Worm (Caenorhabditis elegans) whole organism, L3 larva: ENCODE measurements around the gene sra-3.

Experiments used
- ZK546.5 ChIP-seq: sonication (generic microtip); optimal IDR thresholded peaks from 2 replicates; lab custom pipeline; 2017; ENCODE audit warnings: missing biosample characterization, missing genetic modification characterization
- aly-2 ChIP-seq: fragments of 150-350 bp; optimal IDR thresholded peaks from 2 replicates; lab custom pipeline; 2014; ENCODE audit warnings: missing biosample characterization, missing genetic modification characterization
- ama-1 ChIP-seq: fragments of 150-350 bp; optimal IDR thresholded peaks from 2 replicates; lab custom pipeline; 2018
- ceh-16 ChIP-seq: sonication (generic microtip); optimal IDR thresholded peaks from 2 replicates; lab custom pipeline; 2017; ENCODE audit warnings: missing biosample characterization, missing genetic modification characterization
- ceh-82 ChIP-seq: fragments of 150-350 bp; optimal IDR thresholded peaks from 2 replicates; lab custom pipeline; 2014; ENCODE audit warnings: missing biosample characterization, missing genetic modification characterization
- daf-12 ChIP-seq: fragments of 150-350 bp; optimal IDR thresholded peaks from 2 replicates; lab custom pipeline; 2014; ENCODE audit warnings: missing biosample characterization, missing genetic modification reagents, missing genetic modification characterization
- egl-27 ChIP-seq: sonication (generic microtip); optimal IDR thresholded peaks from 4 replicates; lab custom pipeline; 2017; ENCODE audit warnings: missing biosample characterization, missing genetic modification reagents, missing genetic modification characterization
- egl-5 ChIP-seq: fragments of 150-350 bp; optimal IDR thresholded peaks from 2 replicates; lab custom pipeline; 2017; ENCODE audit warnings: missing biosample characterization, missing genetic modification reagents, missing genetic modification characterization, inconsistent platforms
- elt-1 ChIP-seq: fragments of 150-350 bp; optimal IDR thresholded peaks from 2 replicates; lab custom pipeline; 2014; ENCODE audit warnings: missing biosample characterization, missing genetic modification characterization
- elt-2 ChIP-seq: sonication (generic microtip); optimal IDR thresholded peaks from 2 replicates; lab custom pipeline; 2016; ENCODE audit warnings: missing genetic modification reagents, mild to moderate bottlenecking, missing genetic modification characterization, missing compliant biosample characterization
- elt-3 ChIP-seq, 3 experiments: fragments of 150-350 bp in 1 of 3; sonication (generic microtip) in 2 of 3; optimal IDR thresholded peaks; 2 replicates in 2 of 3; 4 replicates in 1 of 3; lab custom pipeline; 2014 to 2017; ENCODE audit warnings: missing biosample characterization in 3 of 3, missing genetic modification characterization in 3 of 3
- eor-1 ChIP-seq, 2 experiments: fragments of 150-350 bp; optimal IDR thresholded peaks; 2 replicates each; lab custom pipeline; 2014 to 2018; ENCODE audit warnings: missing biosample characterization in 2 of 2, missing genetic modification characterization in 2 of 2
- fkh-10 ChIP-seq: sonication (generic microtip); optimal IDR thresholded peaks from 2 replicates; lab custom pipeline; 2017; ENCODE audit warnings: missing biosample characterization, missing genetic modification reagents, missing genetic modification characterization
- fkh-2 ChIP-seq: fragments of 150-350 bp; optimal IDR thresholded peaks from 2 replicates; lab custom pipeline; 2014; ENCODE audit warnings: missing biosample characterization, missing genetic modification reagents, missing genetic modification characterization
- hmg-11 ChIP-seq: sonication (generic microtip); optimal IDR thresholded peaks from 2 replicates; lab custom pipeline; 2016; ENCODE audit warnings: missing genetic modification characterization, missing compliant biosample characterization
- jun-1 ChIP-seq: fragments of 150-350 bp; optimal IDR thresholded peaks from 2 replicates; lab custom pipeline; 2014; ENCODE audit warnings: missing biosample characterization, missing genetic modification reagents, missing genetic modification characterization
- lin-15B ChIP-seq: fragments of 150-350 bp; optimal IDR thresholded peaks from 2 replicates; lab custom pipeline; 2014; ENCODE audit warnings: missing biosample characterization, missing genetic modification characterization
- lin-39 ChIP-seq: fragments of 150-350 bp; optimal IDR thresholded peaks from 2 replicates; lab custom pipeline; 2018; ENCODE audit warnings: missing biosample characterization, missing genetic modification reagents, missing genetic modification characterization
- lsy-12 ChIP-seq: sonication (generic microtip); optimal IDR thresholded peaks from 2 replicates; lab custom pipeline; 2016; ENCODE audit warnings: mild to moderate bottlenecking, missing genetic modification characterization, missing compliant biosample characterization
- mdl-1 ChIP-seq: fragments of 150-350 bp; optimal IDR thresholded peaks from 2 replicates; lab custom pipeline; 2014; ENCODE audit warnings: missing biosample characterization, missing genetic modification characterization
- mml-1 ChIP-seq: fragments of 150-350 bp; sonication (generic microtip); optimal IDR thresholded peaks from 3 replicates; lab custom pipeline; 2014; ENCODE audit warnings: missing biosample characterization, missing genetic modification characterization
- nhr-12 ChIP-seq: fragments of 150-350 bp; optimal IDR thresholded peaks from 2 replicates; lab custom pipeline; 2014; ENCODE audit warnings: missing biosample characterization, missing genetic modification characterization
- nhr-23 ChIP-seq: fragments of 150-350 bp; optimal IDR thresholded peaks from 2 replicates; lab custom pipeline; 2014; ENCODE audit warnings: missing biosample characterization, missing genetic modification reagents, missing genetic modification characterization
- nhr-237 ChIP-seq: fragments of 150-350 bp; optimal IDR thresholded peaks from 2 replicates; lab custom pipeline; 2014; ENCODE audit warnings: missing biosample characterization, missing genetic modification characterization
- nhr-25 ChIP-seq: sonication (generic microtip); optimal IDR thresholded peaks from 2 replicates; lab custom pipeline; 2017; ENCODE audit warnings: missing biosample characterization, missing genetic modification characterization
- nhr-28 ChIP-seq: fragments of 150-350 bp; optimal IDR thresholded peaks from 2 replicates; lab custom pipeline; 2014; ENCODE audit warnings: missing biosample characterization, missing genetic modification characterization
- nhr-43 ChIP-seq: sonication (generic microtip); optimal IDR thresholded peaks from 2 replicates; lab custom pipeline; 2016; ENCODE audit warnings: mild to moderate bottlenecking, missing genetic modification characterization, missing compliant biosample characterization; ENCODE audit not compliant: poor library complexity, severe bottlenecking
- nhr-67 ChIP-seq: fragments of 150-350 bp; optimal IDR thresholded peaks from 2 replicates; lab custom pipeline; 2014; ENCODE audit warnings: missing biosample characterization, missing genetic modification characterization
- nhr-77 ChIP-seq: fragments of 150-350 bp; optimal IDR thresholded peaks from 2 replicates; lab custom pipeline; 2014; ENCODE audit warnings: missing biosample characterization, missing genetic modification characterization
- pha-4 ChIP-seq: fragments of 150-350 bp; optimal IDR thresholded peaks from 2 replicates; lab custom pipeline; 2014; ENCODE audit warnings: missing biosample characterization, missing genetic modification reagents, missing genetic modification characterization
- pqm-1 ChIP-seq: fragments of 150-350 bp; optimal IDR thresholded peaks from 2 replicates; lab custom pipeline; 2017; ENCODE audit warnings: missing biosample characterization, missing genetic modification characterization, inconsistent platforms
- sea-2 ChIP-seq: fragments of 150-350 bp; sonication (generic microtip); optimal IDR thresholded peaks from 4 replicates; lab custom pipeline; 2014; ENCODE audit warnings: missing biosample characterization, missing genetic modification reagents, missing genetic modification characterization
- skn-1 ChIP-seq: fragments of 150-350 bp; optimal IDR thresholded peaks from 2 replicates; lab custom pipeline; 2014; ENCODE audit warnings: missing biosample characterization, missing genetic modification characterization
- snpc-4 ChIP-seq: fragments of 150-350 bp; optimal IDR thresholded peaks from 2 replicates; lab custom pipeline; 2014; ENCODE audit warnings: missing biosample characterization, missing genetic modification characterization
- tbx-2 ChIP-seq: sonication (generic microtip); optimal IDR thresholded peaks from 2 replicates; lab custom pipeline; 2016; ENCODE audit warnings: mild to moderate bottlenecking, missing genetic modification characterization, missing compliant biosample characterization
- unc-39 ChIP-seq: sonication (generic microtip); optimal IDR thresholded peaks from 4 replicates; lab custom pipeline; 2017; ENCODE audit warnings: missing biosample characterization, missing genetic modification characterization
- unc-62 ChIP-seq: fragments of 150-350 bp; sonication (generic microtip); optimal IDR thresholded peaks from 4 replicates; lab custom pipeline; 2014; ENCODE audit warnings: missing biosample characterization, missing genetic modification reagents, missing genetic modification characterization

sra-3 gene

ce11 chrII:9522986-9523385, 17.6 kb downstream of the sra-3 start, which contains the start of gene AH6.17:
Gene AH6.17, plus strand, starts transcription at chrII:9523170.
- no peak for TF ChIP-seq sea-2 (GFP tag; lab: Kevin White, UChicago)
- no peak for TF ChIP-seq jun-1 (tag; lab: Kevin White, UChicago)
- TF ChIP-seq hmg-11, result no peak
- no peak for TF ChIP-seq nhr-28 (tag; lab: Kevin White, UChicago)
- no peak for TF ChIP-seq fkh-10 (GFP tag; lab: Kevin White, UChicago)
- no peak for TF ChIP-seq lin-39 (tag; lab: Kevin White, UChicago)
- TF ChIP-seq nhr-12, result no peak
- no peak for TF ChIP-seq mml-1 (tag; lab: Kevin White, UChicago)
- no peak for TF ChIP-seq elt-1
- TF ChIP-seq ceh-82 (tag; lab: Kevin White, UChicago), result no peak
- TF ChIP-seq aly-2 (tag; lab: Kevin White, UChicago), result no peak
- no peak for TF ChIP-seq egl-5 (tag; lab: Kevin White, UChicago)

ce11 chrII:9521570-9521969, 19.1 kb downstream of the sra-3 start, which contains the start of gene sra-1:
Gene sra-1, minus strand, starts transcription at chrII:9521670.
- TF ChIP-seq snpc-4 (tag; lab: Kevin White, UChicago) (no peak), skn-1 (tag; lab: Kevin White, UChicago) (no peak), egl-27 (tag; lab: Kevin White, UChicago) (no peak), unc-62 (GFP tag; lab: Kevin White, UChicago) (no peak), ceh-16 (tag; lab: Kevin White, UChicago) (no peak)

DNA sequence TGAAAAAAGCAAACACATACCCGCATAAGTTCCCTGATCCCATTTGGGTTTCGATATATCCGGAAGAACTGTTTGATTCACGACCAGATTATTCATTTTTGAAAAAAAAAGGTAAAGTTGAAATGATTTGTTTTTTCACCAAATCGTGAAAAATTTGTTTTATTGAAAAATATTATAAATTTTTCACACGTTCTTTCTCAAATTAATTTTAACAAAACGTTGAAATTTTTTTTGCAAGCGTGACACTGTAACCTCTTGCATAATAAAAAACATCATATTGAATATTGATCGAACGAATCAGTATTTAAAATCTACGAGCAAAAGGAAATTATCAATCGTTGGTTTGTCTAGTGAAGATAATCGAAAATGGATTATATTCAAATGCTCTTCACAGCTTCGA, 21.8 kb downstream of the sra-3 start, which contains the start of the genes sfxn-1.1 and AH6.3:
TSS of gene sfxn-1.1 (minus strand) at position 101 of the 400 bp plus-strand sequence.
TSS of gene AH6.3 (plus strand) at position 275 of the 400 bp plus-strand sequence.
- TF ChIP-seq lin-15B (tag; lab: Kevin White, UChicago), result no peak
- no peak for TF ChIP-seq nhr-67 (tag; lab: Kevin White, UChicago)
- no peak for TF ChIP-seq daf-12
- TF ChIP-seq aly-2 (tag; lab: Kevin White, UChicago), result no peak
- no peak for TF ChIP-seq elt-3 (tag; optimal IDR thresholded peaks at IDR 0.05; lab: Kevin White, UChicago)
- TF ChIP-seq lsy-12, result no peak
- no peak for TF ChIP-seq hmg-11
- TF ChIP-seq mml-1 (tag; lab: Kevin White, UChicago), result no peak
- TF ChIP-seq nhr-237 (tag; lab: Kevin White, UChicago), result no peak
- TF ChIP-seq elt-1, result no peak
- TF ChIP-seq unc-39, result no peak
- no peak for TF ChIP-seq ceh-82 (tag; lab: Kevin White, UChicago)
- TF ChIP-seq pha-4 (tag; lab: Kevin White, UChicago), result no peak
- TF ChIP-seq nhr-23 (tag; lab: Kevin White, UChicago), result no peak
- TF ChIP-seq ZK546.5 (tag; lab: Kevin White, UChicago), result no peak
- no peak for TF ChIP-seq ama-1 (lab: Kevin White, UChicago)
- no peak for TF ChIP-seq egl-5 (tag; lab: Kevin White, UChicago)
- TF ChIP-seq egl-27 (tag; lab: Kevin White, UChicago), result no peak
- no peak for TF ChIP-seq sea-2 (GFP tag; lab: Kevin White, UChicago)
- no peak for TF ChIP-seq pqm-1 (tag; lab: Kevin White, UChicago)

DNA sequence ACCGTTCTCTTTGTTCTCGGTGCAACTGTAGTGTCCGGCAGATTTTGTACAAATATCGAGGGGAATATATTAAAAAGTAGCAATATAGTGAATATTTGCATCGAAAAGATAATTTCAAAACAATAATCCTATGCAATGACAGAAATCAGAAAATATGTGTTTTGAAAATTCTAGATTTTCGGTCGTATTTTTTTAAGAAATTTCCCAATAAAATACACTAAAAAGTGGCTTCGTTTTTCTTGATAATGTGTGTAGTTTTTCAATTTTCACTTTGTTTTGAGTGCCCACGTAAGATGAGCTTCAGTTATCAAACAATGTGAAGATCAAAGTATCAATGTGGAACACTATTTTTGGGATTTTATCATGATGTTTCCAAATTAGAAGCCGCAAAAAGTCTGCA, 23.8 kb downstream of the sra-3 start, which contains the start of gene gcy-1:
TSS of gene gcy-1 (minus strand) at position 101 of the 400 bp plus-strand sequence.
- TF ChIP-seq nhr-25 (tag; lab: Kevin White, UChicago) (no peak), nhr-12 (no peak), nhr-43 (no peak), aly-2 (tag; lab: Kevin White, UChicago) (no peak), nhr-77 (tag; lab: Kevin White, UChicago) (no peak), elt-2 (tag; lab: Kevin White, UChicago) (no peak), snpc-4 (tag; lab: Kevin White, UChicago) (no peak), skn-1 (tag; lab: Kevin White, UChicago) (no peak), egl-5 (tag; lab: Kevin White, UChicago) (no peak), lsy-12 (no peak), elt-3 (tag; optimal IDR thresholded peaks at IDR 0.05; lab: Kevin White, UChicago) (no peak), mdl-1 (no peak), pqm-1 (tag; lab: Kevin White, UChicago) (no peak), eor-1 (tag; optimal IDR thresholded peaks at IDR 0.05; lab: Kevin White, UChicago) (no peak), ZK546.5 (tag; lab: Kevin White, UChicago) (no peak), fkh-2 (tag; lab: Kevin White, UChicago) (no peak), tbx-2 (tag; lab: Kevin White, UChicago) (no peak)
